Worm (Caenorhabditis elegans) whole organism, young adult: ENCODE data around the gene F47B8.10.
A peak's percentile ranks its signal among the peaks of the same experiment; 100 is the strongest.

ENCODE experiments used
- B0019.2 ChIP-seq: fragments of 200-800 bp; sonication (Bioruptor generic); conservative IDR thresholded peaks from 2 replicates; pipeline ENCODE4 v1.3.6; 2022; ENCODE audit warnings: missing genetic modification reagents, missing genetic modification characterization, missing compliant biosample characterization
- B0261.1 ChIP-seq: sonication (generic microtip); optimal IDR thresholded peaks from 2 replicates; lab custom pipeline; 2016; ENCODE audit warnings: mild to moderate bottlenecking, missing genetic modification characterization, moderate library complexity, missing compliant biosample characterization
- B0336.3 ChIP-seq: fragments of 200-800 bp; sonication (Bioruptor generic); IDR thresholded peaks from 2 replicates; pipeline ENCODE4 v1.3.6; 2022; ENCODE audit warnings: missing genetic modification characterization, missing compliant biosample characterization
- C06A6.2 ChIP-seq: fragments of 200-800 bp; sonication (Bioruptor generic); conservative IDR thresholded peaks from 2 replicates; pipeline ENCODE4 v1.3.6; 2022; ENCODE audit warnings: missing genetic modification characterization, missing compliant biosample characterization
- C17E4.6 ChIP-seq: fragments of 200-800 bp; sonication (Bioruptor generic); IDR thresholded peaks from 2 replicates; pipeline ENCODE4 v1.3.6; 2022; ENCODE audit warnings: missing genetic modification reagents, missing genetic modification characterization, missing compliant biosample characterization
- F33H1.4 ChIP-seq: fragments of 200-800 bp; sonication (Bioruptor generic); IDR thresholded peaks from 2 replicates; pipeline ENCODE4 v1.3.6; 2022; ENCODE audit warnings: missing genetic modification reagents, missing genetic modification characterization, missing compliant biosample characterization
- F37B4.10 ChIP-seq: fragments of 200-800 bp; sonication (Bioruptor generic); IDR thresholded peaks from 2 replicates; pipeline ENCODE4 v1.3.6; 2022; ENCODE audit warnings: missing genetic modification characterization, missing compliant biosample characterization
- F39B2.1 ChIP-seq: fragments of 200-800 bp; sonication (Bioruptor generic); IDR thresholded peaks from 2 replicates; pipeline ENCODE4 v1.3.6; 2022; ENCODE audit warnings: missing genetic modification reagents, missing genetic modification characterization, missing compliant biosample characterization
- F49E8.2 ChIP-seq: sonication (generic microtip); optimal IDR thresholded peaks from 3 replicates; lab custom pipeline; 2017; ENCODE audit warnings: missing genetic modification characterization, mild to moderate bottlenecking, missing compliant biosample characterization, antibody characterized with exemption, moderate library complexity; ENCODE audit not compliant: insufficient read depth
- F52B5.7 ChIP-seq: sonication (generic microtip); optimal IDR thresholded peaks from 2 replicates; lab custom pipeline; 2016; ENCODE audit warnings: mild to moderate bottlenecking, missing genetic modification characterization, missing compliant biosample characterization
- F55B11.4 ChIP-seq: sonication (generic microtip); optimal IDR thresholded peaks from 2 replicates; lab custom pipeline; 2016; ENCODE audit warnings: missing compliant biosample characterization, missing genetic modification characterization, borderline replicate concordance; ENCODE audit not compliant: insufficient read depth
- K11D2.4 ChIP-seq: fragments of 200-800 bp; sonication (Bioruptor generic); IDR thresholded peaks from 2 replicates; pipeline ENCODE4 v1.3.6; 2022; ENCODE audit warnings: missing genetic modification reagents, missing genetic modification characterization, missing compliant biosample characterization
- T26A5.8 ChIP-seq: sonication (generic microtip); optimal IDR thresholded peaks from 2 replicates; lab custom pipeline; 2016; ENCODE audit warnings: missing genetic modification characterization, missing compliant biosample characterization
- Y53F4B.3 ChIP-seq: fragments of 200-800 bp; sonication (Bioruptor generic); IDR thresholded peaks from 2 replicates; pipeline ENCODE4 v1.3.6; 2022; ENCODE audit warnings: missing genetic modification reagents, missing genetic modification characterization, missing compliant biosample characterization
- Y56A3A.18 ChIP-seq: fragments of 200-800 bp; sonication (Bioruptor generic); IDR thresholded peaks from 2 replicates; pipeline ENCODE4 v1.3.6; 2022; ENCODE audit warnings: missing genetic modification reagents, missing genetic modification characterization, missing compliant biosample characterization
- Y67H2A.10 ChIP-seq: fragments of 200-800 bp; sonication (Bioruptor generic); conservative IDR thresholded peaks from 2 replicates; pipeline ENCODE4 v1.3.6; 2022; ENCODE audit warnings: missing genetic modification reagents, missing genetic modification characterization, missing compliant biosample characterization
- aptf-3 ChIP-seq: fragments of 200-800 bp; sonication (Bioruptor generic); IDR thresholded peaks from 2 replicates; pipeline ENCODE4 v1.3.6; 2022; ENCODE audit warnings: missing genetic modification characterization, missing compliant biosample characterization
- attf-6 ChIP-seq: fragments of 200-800 bp; sonication (Bioruptor generic); IDR thresholded peaks from 2 replicates; pipeline ENCODE4 v1.3.6; 2022; ENCODE audit warnings: missing genetic modification reagents, missing genetic modification characterization, missing compliant biosample characterization
- bed-1 ChIP-seq: fragments of 200-800 bp; sonication (Bioruptor generic); IDR thresholded peaks from 2 replicates; pipeline ENCODE4 v1.3.6; 2022; ENCODE audit warnings: missing genetic modification reagents, missing genetic modification characterization, missing compliant biosample characterization
- cebp-2 ChIP-seq: fragments of 200-800 bp; sonication (Bioruptor generic); IDR thresholded peaks from 2 replicates; pipeline ENCODE4 v1.3.6; 2022; ENCODE audit warnings: missing genetic modification characterization, missing compliant biosample characterization
- ceh-58 ChIP-seq: fragments of 200-800 bp; sonication (Bioruptor generic); IDR thresholded peaks from 2 replicates; pipeline ENCODE4 v1.3.6; 2022; ENCODE audit warnings: missing genetic modification characterization, missing compliant biosample characterization
- ceh-79 ChIP-seq: sonication (generic microtip); optimal IDR thresholded peaks from 2 replicates; lab custom pipeline; 2017; ENCODE audit warnings: mild to moderate bottlenecking, missing genetic modification characterization, missing compliant biosample characterization
- fkh-3 ChIP-seq: sonication (generic microtip); optimal IDR thresholded peaks from 2 replicates; lab custom pipeline; 2016; ENCODE audit warnings: mild to moderate bottlenecking, missing genetic modification characterization, missing compliant biosample characterization
- hmg-20 ChIP-seq: fragments of 200-800 bp; sonication (Bioruptor generic); IDR thresholded peaks from 2 replicates; pipeline ENCODE4 v1.3.6; 2022; ENCODE audit warnings: missing genetic modification reagents, missing genetic modification characterization, missing compliant biosample characterization
- let-607 ChIP-seq, 2 experiments: fragments of 200-800 bp in 1 of 2; sonication (Bioruptor generic) in 1 of 2; sonication (generic microtip) in 1 of 2; optimal IDR thresholded peaks; 2 replicates each; lab custom pipeline; 2016 to 2018; ENCODE audit warnings: mild to moderate bottlenecking in 2 of 2, missing compliant biosample characterization in 2 of 2, missing genetic modification characterization in 2 of 2, moderate library complexity in 2 of 2, missing genotype in 1 of 2
- lin-54 ChIP-seq: fragments of 200-800 bp; sonication (Bioruptor generic); optimal IDR thresholded peaks from 2 replicates; lab custom pipeline; 2018; ENCODE audit warnings: mild to moderate bottlenecking, missing genetic modification characterization, missing compliant biosample characterization
- lir-1 ChIP-seq: fragments of 200-800 bp; sonication (Bioruptor generic); conservative IDR thresholded peaks from 2 replicates; pipeline ENCODE4 v1.3.6; 2022; ENCODE audit warnings: missing genetic modification reagents, missing genetic modification characterization, missing compliant biosample characterization
- madf-3 ChIP-seq: fragments of 200-800 bp; sonication (Bioruptor generic); IDR thresholded peaks from 2 replicates; pipeline ENCODE4 v1.3.6; 2022; ENCODE audit warnings: missing genetic modification reagents, missing genetic modification characterization, missing compliant biosample characterization
- mcd-1 ChIP-seq: fragments of 200-800 bp; sonication (Bioruptor generic); IDR thresholded peaks from 2 replicates; pipeline ENCODE4 v1.3.6; 2022; ENCODE audit warnings: missing genetic modification reagents, missing genetic modification characterization, missing compliant biosample characterization
- mes-4 ChIP-seq: sonication (generic microtip); optimal IDR thresholded peaks from 2 replicates; lab custom pipeline; 2016; ENCODE audit warnings: missing genotype, missing genetic modification characterization, missing compliant biosample characterization
- nfya-1 ChIP-seq: sonication (generic microtip); optimal IDR thresholded peaks from 2 replicates; lab custom pipeline; 2017; ENCODE audit warnings: antibody characterized with exemption, missing compliant biosample characterization, missing genetic modification characterization, borderline replicate concordance; ENCODE audit not compliant: insufficient read depth
- nfya-2 ChIP-seq: fragments of 200-800 bp; sonication (Bioruptor generic); IDR thresholded peaks from 2 replicates; pipeline ENCODE4 v1.3.6; 2022; ENCODE audit warnings: missing genetic modification reagents, missing genetic modification characterization, missing compliant biosample characterization
- nhr-27 ChIP-seq: fragments of 200-800 bp; sonication (Bioruptor generic); optimal IDR thresholded peaks from 2 replicates; lab custom pipeline; 2018; ENCODE audit warnings: mild to moderate bottlenecking, missing genetic modification characterization, moderate library complexity, missing compliant biosample characterization
- sdz-38 ChIP-seq: sonication (generic microtip); optimal IDR thresholded peaks from 2 replicates; lab custom pipeline; 2016; ENCODE audit warnings: missing genotype, missing genetic modification characterization, missing compliant biosample characterization
- snpc-3.4 ChIP-seq: sonication (generic microtip); optimal IDR thresholded peaks from 2 replicates; lab custom pipeline; 2017; ENCODE audit warnings: missing genetic modification characterization, mild to moderate bottlenecking, missing compliant biosample characterization, antibody characterized with exemption, moderate library complexity, missing genotype, missing genetic modification reagents
- snpc-4 ChIP-seq, 5 experiments: fragments of 150-350 bp in 1 of 5; sonication (generic microtip) in 4 of 5; optimal IDR thresholded peaks; 2 replicates each; lab custom pipeline; 2014 to 2018; ENCODE audit warnings: missing genetic modification characterization in 5 of 5, missing biosample characterization in 3 of 5, antibody characterized with exemption in 2 of 5, mild to moderate bottlenecking in 2 of 5, missing compliant biosample characterization in 2 of 5, missing genotype in 2 of 5, moderate library complexity in 2 of 5, missing genetic modification reagents in 1 of 5
- zfh-2 ChIP-seq: fragments of 200-800 bp; sonication (Bioruptor generic); conservative IDR thresholded peaks from 2 replicates; pipeline ENCODE4 v1.3.6; 2022; ENCODE audit warnings: missing genetic modification reagents, missing genetic modification characterization, missing compliant biosample characterization
- zim-3 ChIP-seq: sonication (generic microtip); optimal IDR thresholded peaks from 2 replicates; lab custom pipeline; 2017; ENCODE audit warnings: mild to moderate bottlenecking, missing genetic modification characterization, moderate library complexity, missing compliant biosample characterization
- ztf-18 ChIP-seq: sonication (generic microtip); optimal IDR thresholded peaks from 2 replicates; lab custom pipeline; 2016; ENCODE audit warnings: missing genotype, mild to moderate bottlenecking, missing genetic modification characterization, missing compliant biosample characterization
- ztf-22 ChIP-seq: fragments of 200-800 bp; sonication (Bioruptor generic); optimal IDR thresholded peaks from 2 replicates; lab custom pipeline; 2018; ENCODE audit warnings: mild to moderate bottlenecking, missing genetic modification characterization, moderate library complexity, missing compliant biosample characterization
- ztf-26 ChIP-seq: sonication (generic microtip); optimal IDR thresholded peaks from 2 replicates; lab custom pipeline; 2017; ENCODE audit warnings: missing genetic modification characterization, missing compliant biosample characterization
- ztf-28 ChIP-seq: fragments of 200-800 bp; sonication (Bioruptor generic); IDR thresholded peaks from 2 replicates; pipeline ENCODE4 v1.3.6; 2022; ENCODE audit warnings: missing genetic modification reagents, missing genetic modification characterization, missing compliant biosample characterization
- ztf-3 ChIP-seq: fragments of 200-800 bp; sonication (Bioruptor generic); optimal IDR thresholded peaks from 2 replicates; lab custom pipeline; 2018; ENCODE audit warnings: mild to moderate bottlenecking, missing genetic modification characterization, missing compliant biosample characterization
- ztf-6 ChIP-seq: fragments of 200-800 bp; sonication (Bioruptor generic); IDR thresholded peaks from 2 replicates; pipeline ENCODE4 v1.3.6; 2022; ENCODE audit warnings: missing genetic modification reagents, missing genetic modification characterization, missing compliant biosample characterization

Gene F47B8.10

ce11 chrV:14352032-14352431 lies 10.3 kb downstream of the F47B8.10 start (continued):
- peak in 1 of 2 experiments; percentile 9 for TF ChIP-seq let-607 (tag; optimal IDR thresholded peaks at IDR 0.05; lab: Kevin White, UChicago)
- TF ChIP-seq F52B5.7 (tag; lab: Kevin White, UChicago), result no peak
- TF ChIP-seq zfh-2 (GFP tag; lab: Robert Waterston, UW), result peak; percentile 49; the same call in 1 of the 2 replicates
- TF ChIP-seq nfya-1 (tag; lab: Kevin White, UChicago), result no peak
- TF ChIP-seq madf-3 (GFP tag; lab: Robert Waterston, UW), result peak; percentile 27; the same call in 1 of the 2 replicates
- 0 out of 2 replicates have a peak, but pooled peaks have one; percentile 21 for TF ChIP-seq K11D2.4 (GFP tag; lab: Robert Waterston, UW)

ce11 chrV:14354258-14354877 lies 12.6 kb downstream of the F47B8.10 start, which contains the start of gene Y49A3A.3:
Y49A3A.3 (plus strand) TSS chrV:14354410.
- TF ChIP-seq F49E8.2 (tag; lab: Kevin White, UChicago), result no peak
- no peak for TF ChIP-seq bed-1 (GFP tag; lab: Robert Waterston, UW)
- peak; percentile 68; the same call in 1 of the 2 replicates for TF ChIP-seq F39B2.1 (GFP tag; lab: Robert Waterston, UW)
- TF ChIP-seq hmg-20 (GFP tag; lab: Robert Waterston, UW), result no peak
- TF ChIP-seq let-607 (tag; optimal IDR thresholded peaks at IDR 0.05; lab: Kevin White, UChicago), result peak; percentile 61 to 71
- TF ChIP-seq F33H1.4 (GFP tag; lab: Robert Waterston, UW), result no peak
- TF ChIP-seq attf-6 (GFP tag; lab: Robert Waterston, UW), result no peak
- 0 out of 2 replicates have a peak, but pooled peaks have one; percentile 60 for TF ChIP-seq cebp-2
- no peak for TF ChIP-seq Y56A3A.18
- no peak for TF ChIP-seq ztf-28 (GFP tag; lab: Robert Waterston, UW)
- no peak for TF ChIP-seq ceh-58
- TF ChIP-seq ztf-18 (tag; lab: Kevin White, UChicago), result peak; percentile 52
- peak; percentile 72 for TF ChIP-seq ztf-3 (GFP tag; lab: Kevin White, UChicago)
- no peak for TF ChIP-seq C17E4.6 (GFP tag; lab: Robert Waterston, UW)
- TF ChIP-seq nhr-27, result peak; percentile 88
- no peak for TF ChIP-seq B0019.2
- TF ChIP-seq fkh-3, result peak; percentile 63
- TF ChIP-seq B0336.3 (GFP tag; lab: Robert Waterston, UW), result peak; percentile 94
- TF ChIP-seq aptf-3, result no peak
- TF ChIP-seq lin-54 (GFP tag; lab: Kevin White, UChicago), result peak; percentile 43
- TF ChIP-seq ceh-79, result peak; percentile 89
- peak; percentile 49 for TF ChIP-seq mcd-1 (GFP tag; lab: Robert Waterston, UW)
- TF ChIP-seq F52B5.7 (tag; lab: Kevin White, UChicago), result peak; percentile 87
- TF ChIP-seq ztf-22 (GFP tag; lab: Kevin White, UChicago), result peak; percentile 16
- TF ChIP-seq C06A6.2 (GFP tag; lab: Robert Waterston, UW), result 0 out of 2 replicates have a peak, but pooled peaks have one; percentile 13
- no peak for TF ChIP-seq sdz-38 (tag; lab: Kevin White, UChicago)
- TF ChIP-seq Y67H2A.10 (GFP tag; lab: Robert Waterston, UW), result no peak
- TF ChIP-seq Y53F4B.3 (GFP tag; lab: Robert Waterston, UW), result no peak
- peak; percentile 73 for TF ChIP-seq zim-3 (tag; lab: Kevin White, UChicago)
- no peak for TF ChIP-seq lir-1 (GFP tag; lab: Robert Waterston, UW)
- TF ChIP-seq ztf-26 (tag; lab: Kevin White, UChicago), result peak; percentile 72
- no peak for TF ChIP-seq B0261.1 (tag; lab: Kevin White, UChicago)
- 0 out of 2 replicates have a peak, but pooled peaks have one; percentile 22 for TF ChIP-seq nfya-2
- no peak for TF ChIP-seq snpc-3.4 (tag; lab: Kevin White, UChicago)
- no peak for TF ChIP-seq F55B11.4 (tag; lab: Kevin White, UChicago)
- TF ChIP-seq mes-4, result no peak
- no peak for TF ChIP-seq F37B4.10
- no peak for TF ChIP-seq ztf-6 (GFP tag; lab: Robert Waterston, UW)
- TF ChIP-seq snpc-4 (GFP tag; optimal IDR thresholded peaks at IDR 0.05; lab: Kevin White, UChicago), result no peak
- peak in 3 of 4 experiments; percentile 51 to 63 (median 59) for TF ChIP-seq snpc-4 (tag; optimal IDR thresholded peaks at IDR 0.05; lab: Kevin White, UChicago)
- no peak for TF ChIP-seq T26A5.8 (tag; lab: Kevin White, UChicago)
